Fruit fly (Drosophila melanogaster): Measurements from ENCODE around the gene ems.

dm6 chr3R:13951038-13951437, 49.4 kb downstream of the ems start, which contains the start of gene CG9926:
- no peak for TF ChIP-seq CG4318 (GFP tag; optimal IDR thresholded peaks at IDR 0.05)
- no peak for TF ChIP-seq Blimp-1 (GFP tag; optimal IDR thresholded peaks at IDR 0.05)
- no peak for TF ChIP-seq CG3919 (GFP tag; optimal IDR thresholded peaks at IDR 0.05)
- TF ChIP-seq CG9139 (GFP tag; optimal IDR thresholded peaks at IDR 0.05): no peak
- TF ChIP-seq Gug (GFP tag; IDR thresholded peaks at IDR 0.05): no peak
- TF ChIP-seq CG6854 (GFP tag; optimal IDR thresholded peaks at IDR 0.05): no peak
- no peak for TF ChIP-seq CG11762 (GFP tag; optimal IDR thresholded peaks at IDR 0.05; ENCODE audit: insufficient read depth)
- no peak for TF ChIP-seq svp (GFP tag)
- no peak for TF ChIP-seq fd85E (GFP tag; optimal IDR thresholded peaks at IDR 0.05)
- TF ChIP-seq salr (GFP tag; optimal IDR thresholded peaks at IDR 0.05): no peak
